Worm (Caenorhabditis elegans) whole organism, L4/young adult: Measurements from ENCODE around the gene srsx-14.

Experiments
- W03F9.2 ChIP-seq: fragments of 150-350 bp; optimal IDR thresholded peaks from 2 replicates; lab custom pipeline; 2014; ENCODE audit warnings: missing biosample characterization, missing genetic modification characterization
- dao-5 ChIP-seq: sonication (generic microtip); optimal IDR thresholded peaks from 2 replicates; lab custom pipeline; 2016; ENCODE audit warnings: missing genotype, missing genetic modification characterization, moderate library complexity, missing compliant biosample characterization
- him-1 ChIP-seq: sonication (generic microtip); optimal IDR thresholded peaks from 2 replicates; lab custom pipeline; 2016; ENCODE audit warnings: missing genotype, missing genetic modification reagents, missing genetic modification characterization, missing compliant biosample characterization

DNA sequence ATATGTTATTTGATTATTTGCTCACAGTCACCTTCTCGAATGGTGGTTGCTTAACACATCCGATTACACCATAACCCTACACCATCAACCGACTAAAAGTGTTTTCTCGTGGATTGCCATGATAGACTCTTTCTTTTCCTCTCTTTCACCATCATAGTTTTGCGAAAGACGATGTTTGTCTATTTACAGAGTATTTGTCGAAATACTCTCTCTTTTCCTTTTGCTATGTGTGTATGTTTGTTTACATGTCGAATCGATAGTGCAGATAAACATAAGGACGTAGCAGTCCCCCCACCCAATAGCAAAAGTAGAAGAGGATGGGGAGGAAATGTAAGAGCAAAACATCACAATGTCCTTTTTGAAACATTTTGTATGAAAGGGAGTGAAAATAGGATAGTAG, 23.6 kb downstream of the srsx-14 start:
- TF ChIP-seq him-1 = no peak
- no peak for TF ChIP-seq W03F9.2 (tag; lab: Kevin White, UChicago)
- no peak for TF ChIP-seq dao-5 (tag; lab: Kevin White, UChicago)
